Fruit fly (Drosophila melanogaster) whole organism, wandering third instar larva: ENCODE results near the gene CG17124.

Source experiments
- CG32264 ChIP-seq: fragments of 200-800 bp; sonication (Bioruptor generic); optimal IDR thresholded peaks from 2 replicates; lab custom pipeline; 2016; ENCODE audit warnings: missing biosample characterization, missing genetic modification characterization
- CrebA ChIP-seq: fragments of 200-800 bp; sonication (Bioruptor generic); optimal IDR thresholded peaks from 2 replicates; lab custom pipeline; 2016; ENCODE audit warnings: missing biosample characterization, mild to moderate bottlenecking, missing genetic modification characterization, borderline replicate concordance
- Dif ChIP-seq: fragments of 200-275, 200-300 bp; sonication (Bioruptor generic); optimal IDR thresholded peaks from 2 replicates; lab custom pipeline; 2018; ENCODE audit warnings: missing biosample characterization, missing genetic modification characterization; ENCODE audit not compliant: partially characterized antibody
- GATAd ChIP-seq: sonication (Bioruptor generic); optimal IDR thresholded peaks from 2 replicates; lab custom pipeline; 2016; ENCODE audit warnings: missing biosample characterization, missing genetic modification characterization
- HLH106 ChIP-seq: fragments of 200-800 bp; optimal IDR thresholded peaks from 3 replicates; lab custom pipeline; 2019; ENCODE audit warnings: missing biosample characterization, mild to moderate bottlenecking, missing genetic modification characterization, moderate library complexity
- Hnf4 ChIP-seq: fragments of 200-800 bp; sonication (Bioruptor generic); optimal IDR thresholded peaks from 2 replicates; lab custom pipeline; 2016; ENCODE audit warnings: missing biosample characterization, mild to moderate bottlenecking, missing genetic modification characterization
- Hr78 ChIP-seq: fragments of >200 bp; optimal IDR thresholded peaks from 2 replicates; lab custom pipeline; 2017; ENCODE audit warnings: missing biosample characterization, missing genetic modification characterization
- Mio ChIP-seq: sonication (Bioruptor generic); optimal IDR thresholded peaks from 2 replicates; lab custom pipeline; 2016; ENCODE audit warnings: missing biosample characterization, missing genetic modification characterization
- N ChIP-seq: fragments of >200 bp; optimal IDR thresholded peaks from 2 replicates; lab custom pipeline; 2018; ENCODE audit warnings: missing biosample characterization, missing external identifiers, missing genetic modification characterization
- Sp1 ChIP-seq: fragments of 200-800 bp; sonication (Bioruptor generic); optimal IDR thresholded peaks from 3 replicates; lab custom pipeline; 2019; ENCODE audit warnings: missing biosample characterization, mild to moderate bottlenecking, missing genetic modification characterization, moderate library complexity
- br ChIP-seq: fragments of 200-800 bp; sonication (Bioruptor generic); optimal IDR thresholded peaks from 2 replicates; lab custom pipeline; 2016; ENCODE audit warnings: missing biosample characterization, missing genetic modification characterization
- brk ChIP-seq: fragments of 200-800 bp; sonication (Bioruptor generic); optimal IDR thresholded peaks from 2 replicates; lab custom pipeline; 2016; ENCODE audit warnings: missing biosample characterization, mild to moderate bottlenecking, missing genetic modification characterization
- dl ChIP-seq, 2 experiments: fragments of 175-275, 200-275 bp in 1 of 2; fragments of 200-275 bp in 1 of 2; sonication (Bioruptor generic); optimal IDR thresholded peaks; lab custom pipeline; 2018; ENCODE audit warnings: mild to moderate bottlenecking in 2 of 2, missing biosample characterization in 2 of 2, missing genetic modification characterization in 2 of 2, moderate library complexity in 2 of 2; ENCODE audit not compliant: partially characterized antibody in 2 of 2, insufficient read depth in 1 of 2
- foxo ChIP-seq, 2 experiments: fragments of 200-800 bp; sonication (Bioruptor generic); optimal IDR thresholded peaks; 2 replicates in 1 of 2; 3 replicates in 1 of 2; lab custom pipeline; 2016 to 2017; ENCODE audit warnings: missing biosample characterization in 2 of 2, missing genetic modification characterization in 2 of 2
- fru ChIP-seq: fragments of 200-800 bp; sonication (Bioruptor generic); optimal IDR thresholded peaks from 3 replicates; lab custom pipeline; 2016; ENCODE audit warnings: missing biosample characterization, mild to moderate bottlenecking, missing genetic modification characterization
- h ChIP-seq: fragments of 200-800 bp; sonication (Bioruptor generic); optimal IDR thresholded peaks from 3 replicates; lab custom pipeline; 2016; ENCODE audit warnings: missing biosample characterization, mild to moderate bottlenecking, missing genetic modification characterization
- lola ChIP-seq: fragments of >200 bp; optimal IDR thresholded peaks from 2 replicates; lab custom pipeline; 2017; ENCODE audit warnings: missing biosample characterization, missing genetic modification characterization
- psq ChIP-seq: fragments of 200-800 bp; sonication (Bioruptor generic); optimal IDR thresholded peaks from 3 replicates; lab custom pipeline; 2017; ENCODE audit warnings: missing biosample characterization, mild to moderate bottlenecking, missing genetic modification characterization, moderate library complexity
- sage ChIP-seq: fragments of 200-800 bp; sonication (Bioruptor generic); optimal IDR thresholded peaks from 2 replicates; lab custom pipeline; 2016; ENCODE audit warnings: missing biosample characterization, mild to moderate bottlenecking, missing genetic modification characterization
- sv ChIP-seq: fragments of 200-800 bp; sonication (Bioruptor generic); optimal IDR thresholded peaks from 3 replicates; lab custom pipeline; 2016; ENCODE audit warnings: missing biosample characterization, missing genetic modification characterization
- tai ChIP-seq: sonication (Bioruptor generic); optimal IDR thresholded peaks from 2 replicates; lab custom pipeline; 2016; ENCODE audit warnings: missing biosample characterization, missing genetic modification characterization
- woc ChIP-seq: sonication (Bioruptor generic); optimal IDR thresholded peaks from 2 replicates; lab custom pipeline; 2016; ENCODE audit warnings: missing biosample characterization, mild to moderate bottlenecking, missing genetic modification characterization

The CG17124 gene

dm6 chr2L:10701499-10702062 lies 54.5 kb downstream of the CG17124 start, which contains the start of gene Lip1:
Gene Lip1, minus strand, starts transcription at chr2L:10701544.
- TF ChIP-seq br (no peak), fru (GFP tag; lab: Kevin White, UChicago) (no peak), N (GFP tag; lab: Kevin White, UChicago) (no peak), tai (no peak), brk (GFP tag; lab: Kevin White, UChicago) (no peak), psq (no peak), CrebA (no peak), h (GFP tag; lab: Kevin White, UChicago) (no peak), CG32264 (GFP tag; lab: Kevin White, UChicago) (no peak), HLH106 (tag; lab: Kevin White, UChicago) (no peak), woc (no peak), foxo (GFP tag; optimal IDR thresholded peaks at IDR 0.05; lab: Kevin White, UChicago) (no peak), Mio (GFP tag; lab: Kevin White, UChicago) (no peak), Hr78 (GFP tag; lab: Kevin White, UChicago) (no peak), Sp1 (GFP tag; lab: Kevin White, UChicago) (no peak), GATAd (no peak), lola (no peak), Hnf4 (no peak), sage (GFP tag; lab: Kevin White, UChicago) (no peak)

dm6 chr2L:10697992-10698391 lies 58.1 kb downstream of the CG17124 start, which contains the start of gene CG7300:
Gene CG7300, minus strand, starts transcription at chr2L:10698043.
- TF ChIP-seq h (GFP tag; lab: Kevin White, UChicago) (peak; percentile 13), dl (GFP tag; optimal IDR thresholded peaks at IDR 0.05; lab: Kevin White, UChicago; ENCODE audit: insufficient read depth in 1 of 2, partially characterized antibody in 2 of 2) (no peak), Dif (GFP tag; lab: Kevin White, UChicago) (no peak), sv (GFP tag; lab: Kevin White, UChicago) (peak; percentile 8), Sp1 (GFP tag; lab: Kevin White, UChicago) (no peak)
